Worm (Caenorhabditis elegans) whole organism, late embryonic: ENCODE data around the gene F09C12.8.
"Not testable (repeated sequence)": the region's sequence is repeated elsewhere in the genome, so short reads cannot be mapped to it uniquely, and the experiment has no call there.

Source experiments
- C08G9.2 ChIP-seq: sonication (generic microtip); optimal IDR thresholded peaks from 2 replicates; lab custom pipeline; 2016; ENCODE audit warnings: mild to moderate bottlenecking, missing genetic modification characterization, moderate library complexity, missing compliant biosample characterization
- K09A11.1 ChIP-seq: sonication (generic microtip); optimal IDR thresholded peaks from 2 replicates; lab custom pipeline; 2017; ENCODE audit warnings: antibody characterized with exemption, mild to moderate bottlenecking, missing genetic modification characterization, missing compliant biosample characterization; ENCODE audit not compliant: insufficient read depth
- ahr-1 ChIP-seq: sonication (generic microtip); optimal IDR thresholded peaks from 2 replicates; lab custom pipeline; 2016; ENCODE audit warnings: missing genetic modification characterization, missing compliant biosample characterization
- ceh-19 ChIP-seq: fragments of 200-800 bp; sonication (Bioruptor generic); optimal IDR thresholded peaks from 2 replicates; lab custom pipeline; 2018; ENCODE audit warnings: mild to moderate bottlenecking, missing genetic modification characterization, missing compliant biosample characterization
- ceh-22 ChIP-seq: sonication (generic microtip); optimal IDR thresholded peaks from 2 replicates; lab custom pipeline; 2017; ENCODE audit warnings: missing biosample characterization, missing genetic modification characterization
- ceh-30 ChIP-seq: fragments of 150-350 bp; optimal IDR thresholded peaks from 2 replicates; lab custom pipeline; 2014; ENCODE audit warnings: missing biosample characterization, missing genetic modification characterization
- ceh-31 ChIP-seq: sonication (generic microtip); optimal IDR thresholded peaks from 2 replicates; lab custom pipeline; 2016; ENCODE audit warnings: missing genetic modification characterization, missing compliant biosample characterization
- ceh-34 ChIP-seq: sonication (generic microtip); optimal IDR thresholded peaks from 2 replicates; lab custom pipeline; 2016; ENCODE audit warnings: mild to moderate bottlenecking, missing genetic modification characterization, missing compliant biosample characterization
- ceh-45 ChIP-seq: fragments of 200-800 bp; sonication (Bioruptor generic); IDR thresholded peaks from 2 replicates; pipeline ENCODE4 v1.3.6; 2022; ENCODE audit warnings: missing genetic modification reagents, missing genetic modification characterization, missing compliant biosample characterization
- ceh-6 ChIP-seq: fragments of 200-800 bp; sonication (Bioruptor generic); optimal IDR thresholded peaks from 2 replicates; lab custom pipeline; 2018; ENCODE audit warnings: mild to moderate bottlenecking, missing genetic modification characterization, missing compliant biosample characterization
- dve-1 ChIP-seq: sonication (generic microtip); optimal IDR thresholded peaks from 2 replicates; lab custom pipeline; 2017; ENCODE audit warnings: antibody characterized with exemption, mild to moderate bottlenecking, missing genetic modification characterization, missing compliant biosample characterization
- elt-2 ChIP-seq: sonication (generic microtip); optimal IDR thresholded peaks from 2 replicates; lab custom pipeline; 2016; ENCODE audit warnings: missing genetic modification reagents, missing genetic modification characterization, missing compliant biosample characterization
- fkh-10 ChIP-seq: fragments of 150-350 bp; optimal IDR thresholded peaks from 2 replicates; lab custom pipeline; 2014; ENCODE audit warnings: missing biosample characterization, missing genetic modification reagents, missing genetic modification characterization
- fkh-6 ChIP-seq: sonication (generic microtip); optimal IDR thresholded peaks from 2 replicates; lab custom pipeline; 2016; ENCODE audit warnings: missing genetic modification characterization, missing compliant biosample characterization
- hlh-13 ChIP-seq: fragments of 200-800 bp; sonication (Bioruptor generic); optimal IDR thresholded peaks from 2 replicates; lab custom pipeline; 2018; ENCODE audit warnings: mild to moderate bottlenecking, missing genetic modification characterization, missing compliant biosample characterization
- hlh-15 ChIP-seq: sonication (generic microtip); optimal IDR thresholded peaks from 2 replicates; lab custom pipeline; 2016; ENCODE audit warnings: missing genetic modification characterization, missing compliant biosample characterization
- hlh-30 ChIP-seq: sonication (generic microtip); optimal IDR thresholded peaks from 2 replicates; lab custom pipeline; 2017; ENCODE audit warnings: antibody characterized with exemption, missing genetic modification characterization, missing compliant biosample characterization; ENCODE audit not compliant: insufficient read depth
- hlh-6 ChIP-seq: sonication (generic microtip); optimal IDR thresholded peaks from 2 replicates; lab custom pipeline; 2016; ENCODE audit warnings: missing genotype, missing genetic modification characterization, missing compliant biosample characterization
- hlh-8 ChIP-seq: sonication (generic microtip); optimal IDR thresholded peaks from 2 replicates; lab custom pipeline; 2016; ENCODE audit warnings: missing genotype, missing genetic modification characterization, missing compliant biosample characterization
- lim-6 ChIP-seq: sonication (generic microtip); optimal IDR thresholded peaks from 2 replicates; lab custom pipeline; 2016; ENCODE audit warnings: missing genetic modification characterization, missing compliant biosample characterization
- nfya-1 ChIP-seq: sonication (generic microtip); optimal IDR thresholded peaks from 2 replicates; lab custom pipeline; 2017; ENCODE audit warnings: missing genetic modification characterization, mild to moderate bottlenecking, missing compliant biosample characterization, antibody characterized with exemption, moderate library complexity
- pag-3 ChIP-seq: sonication (generic microtip); optimal IDR thresholded peaks from 2 replicates; lab custom pipeline; 2016; ENCODE audit warnings: missing compliant biosample characterization, missing genetic modification characterization, borderline replicate concordance
- pha-4 ChIP-seq: fragments of 150-350 bp; optimal IDR thresholded peaks from 2 replicates; lab custom pipeline; 2018; ENCODE audit warnings: missing biosample characterization, missing genetic modification reagents, missing genetic modification characterization
- ref-2 ChIP-seq: sonication (generic microtip); optimal IDR thresholded peaks from 2 replicates; lab custom pipeline; 2016; ENCODE audit warnings: missing genetic modification characterization, missing compliant biosample characterization
- sdc-2 ChIP-seq: sonication (generic microtip); optimal IDR thresholded peaks from 2 replicates; lab custom pipeline; 2016; ENCODE audit warnings: missing genotype, missing genetic modification characterization, missing compliant biosample characterization
- sox-2 ChIP-seq: fragments of 200-800 bp; sonication (Bioruptor generic); IDR thresholded peaks from 2 replicates; pipeline ENCODE4 v1.3.6; 2022; ENCODE audit warnings: missing genetic modification reagents, missing genetic modification characterization, missing compliant biosample characterization
- sox-4 ChIP-seq: sonication (generic microtip); optimal IDR thresholded peaks from 2 replicates; lab custom pipeline; 2017; ENCODE audit warnings: mild to moderate bottlenecking, missing genetic modification characterization, inconsistent platforms, missing compliant biosample characterization
- syd-9 ChIP-seq: sonication (generic microtip); optimal IDR thresholded peaks from 2 replicates; lab custom pipeline; 2016; ENCODE audit warnings: mild to moderate bottlenecking, missing genetic modification characterization, moderate library complexity, missing compliant biosample characterization
- unc-3 ChIP-seq, 2 experiments: fragments of 200-800 bp in 1 of 2; sonication (Bioruptor generic) in 1 of 2; sonication (generic microtip) in 1 of 2; conservative IDR thresholded peaks in 1 of 2; optimal IDR thresholded peaks in 1 of 2; 2 replicates each; pipeline versions ENCODE4 v1.3.6 to Lab custom; 2016 to 2022; ENCODE audit warnings: missing compliant biosample characterization in 2 of 2, missing genetic modification characterization in 2 of 2, missing genetic modification reagents in 1 of 2
- unc-55 ChIP-seq: sonication (generic microtip); optimal IDR thresholded peaks from 2 replicates; lab custom pipeline; 2017; ENCODE audit warnings: missing biosample characterization, missing genetic modification reagents, missing genetic modification characterization
- unc-86 ChIP-seq: sonication (generic microtip); optimal IDR thresholded peaks from 2 replicates; lab custom pipeline; 2016; ENCODE audit warnings: missing genetic modification characterization, missing compliant biosample characterization
- zip-5 ChIP-seq: sonication (generic microtip); optimal IDR thresholded peaks from 2 replicates; lab custom pipeline; 2016; ENCODE audit warnings: missing genetic modification characterization, missing compliant biosample characterization

The F09C12.8 gene

ce11 chrII:5092362-5093281 is 19.6 kb upstream of the F09C12.8 start, which contains the start of gene C04G6.2 (continued):
- TF ChIP-seq zip-5 (tag; lab: Kevin White, UChicago): no peak
- TF ChIP-seq pha-4 (tag; lab: Kevin White, UChicago): peak; percentile 44
- no peak for TF ChIP-seq pag-3 (tag; lab: Kevin White, UChicago)
- TF ChIP-seq ceh-34 (tag; lab: Kevin White, UChicago): no peak
- no peak for TF ChIP-seq K09A11.1
- TF ChIP-seq hlh-8 (tag; lab: Kevin White, UChicago): no peak
- TF ChIP-seq ceh-45 (GFP tag; lab: Robert Waterston, UW): no peak
- TF ChIP-seq fkh-6 (tag; lab: Kevin White, UChicago): no peak
- TF ChIP-seq ceh-6 (GFP tag; lab: Kevin White, UChicago): no peak
- TF ChIP-seq unc-3 (GFP tag; conservative IDR thresholded peaks at IDR 0.05; lab: Robert Waterston, UW): no peak
- TF ChIP-seq unc-3 (tag; optimal IDR thresholded peaks at IDR 0.05; lab: Kevin White, UChicago): no peak
- TF ChIP-seq hlh-30 (tag; lab: Kevin White, UChicago): no peak
- TF ChIP-seq ref-2 (tag; lab: Kevin White, UChicago): no peak
- TF ChIP-seq ceh-31 (tag; lab: Kevin White, UChicago): peak; percentile 56
- TF ChIP-seq ceh-19 (GFP tag; lab: Kevin White, UChicago): peak; percentile 23
- no peak for TF ChIP-seq lim-6 (tag; lab: Kevin White, UChicago)
- TF ChIP-seq sox-2 (GFP tag; lab: Robert Waterston, UW): no peak

ce11 chrII:5093945-5094344 is 18.2 kb upstream of the F09C12.8 start, which contains the start of gene C04G6.13:
TSS of gene C04G6.13 (plus strand) at chrII:5094245.
- TF ChIP-seq dve-1 (tag; lab: Kevin White, UChicago) (no peak), syd-9 (tag; lab: Kevin White, UChicago) (no peak), ceh-30 (tag; lab: Kevin White, UChicago) (no peak), lim-6 (tag; lab: Kevin White, UChicago) (no peak), unc-86 (tag; lab: Kevin White, UChicago) (no peak), ceh-34 (tag; lab: Kevin White, UChicago) (no peak), hlh-13 (GFP tag; lab: Kevin White, UChicago) (no peak)

ce11 chrII:5097463-5097862 is 14.7 kb upstream of the F09C12.8 start:
- TF ChIP-seq hlh-13 (GFP tag; lab: Kevin White, UChicago) (peak; percentile 40), unc-3 (GFP tag; conservative IDR thresholded peaks at IDR 0.05; lab: Robert Waterston, UW) (peak; percentile 88), sox-2 (GFP tag; lab: Robert Waterston, UW) (peak; percentile 96), ceh-45 (GFP tag; lab: Robert Waterston, UW) (peak; percentile 92)
- TF ChIP-seq unc-3 (tag; optimal IDR thresholded peaks at IDR 0.05; lab: Kevin White, UChicago): not testable (repeated sequence)

ce11 chrII:5099034-5099433 is 13.1 kb upstream of the F09C12.8 start:
- TF ChIP-seq ahr-1 (tag; lab: Kevin White, UChicago): no peak
- TF ChIP-seq pag-3 (tag; lab: Kevin White, UChicago): no peak
- TF ChIP-seq nfya-1 (tag; lab: Kevin White, UChicago): peak; percentile 77

ce11 chrII:5099649-5100048 is 12.5 kb upstream of the F09C12.8 start, which contains the start of gene C04G6.6:
TSS of gene C04G6.6 (minus strand) at chrII:5099749.
- TF ChIP-seq syd-9 (tag; lab: Kevin White, UChicago) (no peak), nfya-1 (tag; lab: Kevin White, UChicago) (no peak), hlh-13 (GFP tag; lab: Kevin White, UChicago) (no peak), unc-55 (no peak), sox-4 (no peak), ceh-30 (tag; lab: Kevin White, UChicago) (no peak), sdc-2 (tag; lab: Kevin White, UChicago) (no peak), K09A11.1 (no peak), elt-2 (no peak), ceh-22 (no peak), hlh-30 (tag; lab: Kevin White, UChicago) (no peak), fkh-10 (GFP tag; lab: Kevin White, UChicago) (no peak), hlh-6 (tag; lab: Kevin White, UChicago) (no peak), pag-3 (tag; lab: Kevin White, UChicago) (no peak), hlh-15 (tag; lab: Kevin White, UChicago) (no peak), ceh-34 (tag; lab: Kevin White, UChicago) (no peak), C08G9.2 (tag; lab: Kevin White, UChicago) (no peak)
